Worm (Caenorhabditis elegans): ENCODE data around the gene F41E7.7.

Gene F41E7.7

ce11 chrX:10307495-10307894 is at the start of gene F41E7.7:
Gene F41E7.7 (plus strand): TSS chrX:10307795.
- no peak for TF ChIP-seq dao-5 (tag; optimal IDR thresholded peaks at IDR 0.05)
- TF ChIP-seq him-1 (tag; optimal IDR thresholded peaks at IDR 0.05): no peak
- TF ChIP-seq W03F9.2 (tag; optimal IDR thresholded peaks at IDR 0.05): no peak

ce11 chrX:10260035-10260434 is 47.6 kb upstream of the F41E7.7 start, which contains the start of gene C32A9.1:
Gene C32A9.1 (minus strand): TSS chrX:10260135.
- TF ChIP-seq dao-5 (tag; optimal IDR thresholded peaks at IDR 0.05) (no peak), him-1 (tag; optimal IDR thresholded peaks at IDR 0.05) (no peak), W03F9.2 (tag; optimal IDR thresholded peaks at IDR 0.05) (no peak)

- no peak for TF ChIP-seq dao-5 (tag; optimal IDR thresholded peaks at IDR 0.05)
- no peak for TF ChIP-seq W03F9.2 (tag; optimal IDR thresholded peaks at IDR 0.05)
- no peak for TF ChIP-seq him-1 (tag; optimal IDR thresholded peaks at IDR 0.05)
Measured at ce11 chrX:10262299-10262698, 45.3 kb upstream of the F41E7.7 start.

- TF ChIP-seq him-1 (tag; optimal IDR thresholded peaks at IDR 0.05) (no peak), W03F9.2 (tag; optimal IDR thresholded peaks at IDR 0.05) (no peak), dao-5 (tag; optimal IDR thresholded peaks at IDR 0.05) (no peak)
Measured at ce11 chrX:10273392-10273791, 34.2 kb upstream of the F41E7.7 start, which contains the start of gene F41E7.2. Gene F41E7.2 (plus strand): TSS chrX:10273692.

ce11 chrX:10274470-10274869 is 33.1 kb upstream of the F41E7.7 start:
- TF ChIP-seq W03F9.2 (tag; optimal IDR thresholded peaks at IDR 0.05) (no peak), him-1 (tag; optimal IDR thresholded peaks at IDR 0.05) (no peak), dao-5 (tag; optimal IDR thresholded peaks at IDR 0.05) (no peak)

- no peak for TF ChIP-seq W03F9.2 (tag; optimal IDR thresholded peaks at IDR 0.05)
- TF ChIP-seq him-1 (tag; optimal IDR thresholded peaks at IDR 0.05): no peak
- TF ChIP-seq dao-5 (tag; optimal IDR thresholded peaks at IDR 0.05): no peak
Measured at ce11 chrX:10277118-10277517, 30.5 kb upstream of the F41E7.7 start.

- TF ChIP-seq him-1 (tag; optimal IDR thresholded peaks at IDR 0.05): no peak
- no peak for TF ChIP-seq W03F9.2 (tag; optimal IDR thresholded peaks at IDR 0.05)
- no peak for TF ChIP-seq dao-5 (tag; optimal IDR thresholded peaks at IDR 0.05)
Measured at ce11 chrX:10279299-10279698, 28.3 kb upstream of the F41E7.7 start, which contains the start of gene slc-9B.1. Gene slc-9B.1 (plus strand): TSS chrX:10279599.

ce11 chrX:10285634-10286033 is 22.0 kb upstream of the F41E7.7 start, which contains the start of gene npr-6:
Gene npr-6 (minus strand): TSS chrX:10285734.
- TF ChIP-seq dao-5 (tag; optimal IDR thresholded peaks at IDR 0.05) (no peak), him-1 (tag; optimal IDR thresholded peaks at IDR 0.05) (no peak), W03F9.2 (tag; optimal IDR thresholded peaks at IDR 0.05) (no peak)

ce11 chrX:10297410-10297809 is 10.2 kb upstream of the F41E7.7 start:
- TF ChIP-seq dao-5 (tag; optimal IDR thresholded peaks at IDR 0.05) (no peak), him-1 (tag; optimal IDR thresholded peaks at IDR 0.05) (no peak), W03F9.2 (tag; optimal IDR thresholded peaks at IDR 0.05) (no peak)

ce11 chrX:10301920-10302319 is 5.7 kb upstream of the F41E7.7 start:
- TF ChIP-seq dao-5 (tag; optimal IDR thresholded peaks at IDR 0.05) (no peak), W03F9.2 (tag; optimal IDR thresholded peaks at IDR 0.05) (no peak), him-1 (tag; optimal IDR thresholded peaks at IDR 0.05) (no peak)

- TF ChIP-seq him-1 (tag; optimal IDR thresholded peaks at IDR 0.05) (no peak), dao-5 (tag; optimal IDR thresholded peaks at IDR 0.05) (no peak), W03F9.2 (tag; optimal IDR thresholded peaks at IDR 0.05) (no peak)
Measured at ce11 chrX:10302430-10302829, 5.2 kb upstream of the F41E7.7 start, which contains the start of gene fip-5. Gene fip-5 (plus strand): TSS chrX:10302741.

ce11 chrX:10304178-10304577 is 3.4 kb upstream of the F41E7.7 start, which contains the start of gene fipr-21:
Gene fipr-21 (plus strand): TSS chrX:10304529.
- TF ChIP-seq W03F9.2 (tag; optimal IDR thresholded peaks at IDR 0.05): no peak
- TF ChIP-seq him-1 (tag; optimal IDR thresholded peaks at IDR 0.05): no peak
- no peak for TF ChIP-seq dao-5 (tag; optimal IDR thresholded peaks at IDR 0.05)

ce11 chrX:10306289-10306688 is 1.3 kb upstream of the F41E7.7 start, which contains the start of gene cnc-8:
Gene cnc-8 (plus strand): TSS chrX:10306595.
- no peak for TF ChIP-seq W03F9.2 (tag; optimal IDR thresholded peaks at IDR 0.05)
- no peak for TF ChIP-seq him-1 (tag; optimal IDR thresholded peaks at IDR 0.05)
- TF ChIP-seq dao-5 (tag; optimal IDR thresholded peaks at IDR 0.05): no peak

ce11 chrX:10306923-10307322 is 672 bp upstream of the F41E7.7 start:
- TF ChIP-seq him-1 (tag; optimal IDR thresholded peaks at IDR 0.05): no peak

ce11 chrX:10310366-10310765 is 2.8 kb downstream of the F41E7.7 start, which contains the start of gene F41E7.6:
Gene F41E7.6 (minus strand): TSS chrX:10310466.
- TF ChIP-seq dao-5 (tag; optimal IDR thresholded peaks at IDR 0.05) (no peak), W03F9.2 (tag; optimal IDR thresholded peaks at IDR 0.05) (no peak), him-1 (tag; optimal IDR thresholded peaks at IDR 0.05) (no peak)

All from whole organism, L4/young adult.